Fruit fly (Drosophila melanogaster) whole organism, pupa: ENCODE measurements around the gene CG1529.

Experiments
- CG10348 ChIP-seq: fragments of 200-800 bp; sonication (Bioruptor generic); IDR thresholded peaks from 2 replicates; pipeline ENCODE4 v1.3.6; 2022; ENCODE audit warnings: missing biosample characterization, missing genetic modification characterization
- CG12605 ChIP-seq: fragments of 200-800 bp; sonication (Bioruptor generic); IDR thresholded peaks from 2 replicates; pipeline ENCODE4 v1.3.6; 2022; ENCODE audit warnings: missing biosample characterization, missing genetic modification characterization
- CG13204 ChIP-seq: fragments of 200-800 bp; sonication (Bioruptor generic); optimal IDR thresholded peaks from 2 replicates; lab custom pipeline; 2018; ENCODE audit warnings: missing biosample characterization, mild to moderate bottlenecking, missing genetic modification characterization, moderate library complexity
- CG14655 ChIP-seq: fragments of 200-800 bp; sonication (Bioruptor generic); optimal IDR thresholded peaks from 3 replicates; lab custom pipeline; 2017; ENCODE audit warnings: mild to moderate bottlenecking, missing biosample characterization, missing genetic modification reagents, missing genetic modification characterization
- CG15710 ChIP-seq: fragments of 200-800 bp; sonication (Bioruptor generic); optimal IDR thresholded peaks from 2 replicates; lab custom pipeline; 2018; ENCODE audit warnings: missing biosample characterization, mild to moderate bottlenecking, missing genetic modification characterization, moderate library complexity
- CG17806 ChIP-seq: fragments of 200-800 bp; sonication (Bioruptor generic); optimal IDR thresholded peaks from 2 replicates; lab custom pipeline; 2018; ENCODE audit warnings: missing biosample characterization, mild to moderate bottlenecking, missing genetic modification characterization, moderate library complexity
- CG32121 ChIP-seq: fragments of 200-800 bp; sonication (Bioruptor generic); IDR thresholded peaks from 2 replicates; pipeline ENCODE4 v1.3.6; 2022; ENCODE audit warnings: missing biosample characterization, missing genetic modification characterization
- CG34367 ChIP-seq: fragments of 200-800 bp; sonication (Bioruptor generic); optimal IDR thresholded peaks from 2 replicates; lab custom pipeline; 2018; ENCODE audit warnings: missing biosample characterization, mild to moderate bottlenecking, missing genetic modification characterization
- CG4496 ChIP-seq: fragments of 200-800 bp; sonication (Bioruptor generic); IDR thresholded peaks from 3 replicates; pipeline ENCODE4 v1.3.6; 2022; ENCODE audit warnings: missing biosample characterization, missing genetic modification characterization
- CG8159 ChIP-seq: fragments of 200-800 bp; sonication (Bioruptor generic); optimal IDR thresholded peaks from 3 replicates; lab custom pipeline; 2018; ENCODE audit warnings: missing biosample characterization, mild to moderate bottlenecking, missing genetic modification characterization, moderate library complexity
- CG8301 ChIP-seq: fragments of 200-800 bp; sonication (Bioruptor generic); optimal IDR thresholded peaks from 2 replicates; lab custom pipeline; 2018; ENCODE audit warnings: missing biosample characterization, mild to moderate bottlenecking, missing genetic modification characterization
- CG9948 ChIP-seq: fragments of 200-800 bp; sonication (Bioruptor generic); optimal IDR thresholded peaks from 2 replicates; lab custom pipeline; 2018; ENCODE audit warnings: missing biosample characterization, mild to moderate bottlenecking, missing genetic modification characterization, moderate library complexity
- D1 ChIP-seq: fragments of 200-800 bp; sonication (Bioruptor generic); optimal IDR thresholded peaks from 2 replicates; lab custom pipeline; 2018; ENCODE audit warnings: missing biosample characterization, mild to moderate bottlenecking, missing genetic modification characterization, moderate library complexity
- EcR ChIP-seq: fragments of 200-800 bp; sonication (Bioruptor generic); optimal IDR thresholded peaks from 3 replicates; lab custom pipeline; 2019; ENCODE audit warnings: missing biosample characterization, missing genetic modification characterization, mild to moderate bottlenecking, moderate library complexity, missing genetic modification reagents
- Ets98B ChIP-seq: fragments of 200-800 bp; sonication (Bioruptor generic); IDR thresholded peaks from 2 replicates; pipeline ENCODE4 v1.3.6; 2022; ENCODE audit warnings: missing biosample characterization, missing genetic modification characterization
- Pif1A ChIP-seq: fragments of 200-800 bp; sonication (Bioruptor generic); optimal IDR thresholded peaks from 3 replicates; lab custom pipeline; 2016; ENCODE audit warnings: missing biosample characterization, missing genetic modification characterization
- Pif1B ChIP-seq: fragments of 200-800 bp; sonication (Bioruptor generic); optimal IDR thresholded peaks from 3 replicates; lab custom pipeline; 2016; ENCODE audit warnings: missing biosample characterization, missing genetic modification characterization
- Snoo ChIP-seq: fragments of 200-800 bp; sonication (Bioruptor generic); optimal IDR thresholded peaks from 3 replicates; lab custom pipeline; 2017; ENCODE audit warnings: missing biosample characterization, mild to moderate bottlenecking, missing genetic modification characterization, inconsistent platforms
- fd96Ca ChIP-seq: fragments of 200-800 bp; sonication (Bioruptor generic); IDR thresholded peaks from 3 replicates; pipeline ENCODE4 v1.3.6; 2022; ENCODE audit warnings: missing biosample characterization, missing genetic modification characterization
- gl ChIP-seq: fragments of 200-800 bp; sonication (Bioruptor generic); optimal IDR thresholded peaks from 2 replicates; lab custom pipeline; 2018; ENCODE audit warnings: missing biosample characterization, mild to moderate bottlenecking, missing genetic modification characterization
- rn ChIP-seq: fragments of 200-800 bp; sonication (Bioruptor generic); IDR thresholded peaks from 2 replicates; pipeline ENCODE4 v1.3.6; 2022; ENCODE audit warnings: missing biosample characterization, missing genetic modification characterization

Gene CG1529

dm6 chrX:21044831-21045447 is 13.2 kb upstream of the CG1529 start, which contains the start of gene Cbs:
Cbs (plus strand) TSS chrX:21045138.
- TF ChIP-seq CG4496 (GFP tag; lab: Robert Waterston, UW) (peak; percentile 60), CG17806 (tag; lab: Kevin White, UChicago) (no peak), Snoo (tag; lab: Kevin White, UChicago) (peak; percentile 17), Pif1B (GFP tag; lab: Kevin White, UChicago) (no peak), EcR (no peak), gl (tag; lab: Kevin White, UChicago) (no peak), CG15710 (tag; lab: Kevin White, UChicago) (peak; percentile 30), CG8301 (tag; lab: Kevin White, UChicago) (no peak), rn (no peak), CG32121 (peak; percentile 40), CG34367 (tag; lab: Kevin White, UChicago) (peak; percentile 12), CG9948 (tag; lab: Kevin White, UChicago) (peak; percentile 54), CG10348 (GFP tag; lab: Robert Waterston, UW) (no peak), CG8159 (tag; lab: Kevin White, UChicago) (peak; percentile 53), CG13204 (no peak), CG12605 (GFP tag; lab: Robert Waterston, UW) (no peak), CG14655 (GFP tag; lab: Kevin White, UChicago) (peak; percentile 73), D1 (tag; lab: Kevin White, UChicago) (peak; percentile 35), Ets98B (GFP tag; lab: Robert Waterston, UW) (no peak; the same call in 1 of the 2 replicates), fd96Ca (GFP tag; lab: Robert Waterston, UW) (peak; percentile 76), Pif1A (GFP tag; lab: Kevin White, UChicago) (no peak)

dm6 chrX:21044278-21044830 is 12.6 kb upstream of the CG1529 start:
- peak; percentile 77 for TF ChIP-seq CG12605 (GFP tag; lab: Robert Waterston, UW)
- peak; percentile 21 for TF ChIP-seq EcR
- peak; percentile 82 for TF ChIP-seq Ets98B (GFP tag; lab: Robert Waterston, UW)
- 0 out of 2 replicates have a peak, but pooled peaks have one; percentile 24 for TF ChIP-seq rn
- peak; percentile 90 for TF ChIP-seq CG4496 (GFP tag; lab: Robert Waterston, UW)
- peak; percentile 43 for TF ChIP-seq CG17806 (tag; lab: Kevin White, UChicago)
- TF ChIP-seq fd96Ca (GFP tag; lab: Robert Waterston, UW): peak; percentile 45; the same call in 2 of the 3 replicates
- peak; percentile 66 for TF ChIP-seq CG32121
- no peak for TF ChIP-seq CG13204
- peak; percentile 50 for TF ChIP-seq CG8159 (tag; lab: Kevin White, UChicago)
- peak; percentile 66 for TF ChIP-seq Pif1B (GFP tag; lab: Kevin White, UChicago)
- TF ChIP-seq Snoo (tag; lab: Kevin White, UChicago): no peak
- TF ChIP-seq Pif1A (GFP tag; lab: Kevin White, UChicago): peak; percentile 70
- peak; percentile 59 for TF ChIP-seq CG8301 (tag; lab: Kevin White, UChicago)
- no peak for TF ChIP-seq D1 (tag; lab: Kevin White, UChicago)
- TF ChIP-seq gl (tag; lab: Kevin White, UChicago): peak; percentile 19
- TF ChIP-seq CG9948 (tag; lab: Kevin White, UChicago): no peak
- TF ChIP-seq CG15710 (tag; lab: Kevin White, UChicago): peak; percentile 15
- no peak for TF ChIP-seq CG14655 (GFP tag; lab: Kevin White, UChicago)
- TF ChIP-seq CG34367 (tag; lab: Kevin White, UChicago): peak; percentile 23
- TF ChIP-seq CG10348 (GFP tag; lab: Robert Waterston, UW): no peak
- TF ChIP-seq, all 21 proteins: peak for 15

- TF ChIP-seq rn (peak; percentile 85), CG15710 (tag; lab: Kevin White, UChicago) (peak; percentile 88), Pif1A (GFP tag; lab: Kevin White, UChicago) (peak; percentile 77), CG10348 (GFP tag; lab: Robert Waterston, UW) (peak; percentile 46), Pif1B (GFP tag; lab: Kevin White, UChicago) (peak; percentile 83), CG4496 (GFP tag; lab: Robert Waterston, UW) (peak; percentile 96), CG32121 (peak; percentile 90), CG8301 (tag; lab: Kevin White, UChicago) (peak; percentile 86), CG14655 (GFP tag; lab: Kevin White, UChicago) (peak; percentile 89), CG13204 (peak; percentile 58), EcR (peak; percentile 46), Ets98B (GFP tag; lab: Robert Waterston, UW) (peak; percentile 95), D1 (tag; lab: Kevin White, UChicago) (peak; percentile 35), CG17806 (tag; lab: Kevin White, UChicago) (peak; percentile 91), CG9948 (tag; lab: Kevin White, UChicago) (peak; percentile 90), Snoo (tag; lab: Kevin White, UChicago) (peak; percentile 83), CG8159 (tag; lab: Kevin White, UChicago) (peak; percentile 91), fd96Ca (GFP tag; lab: Robert Waterston, UW) (peak; percentile 83), CG12605 (GFP tag; lab: Robert Waterston, UW) (peak; percentile 93), gl (tag; lab: Kevin White, UChicago) (peak; percentile 79), CG34367 (tag; lab: Kevin White, UChicago) (peak; percentile 85)
These were observed 11.1 kb upstream of the CG1529 start for dm6 chrX:21042638-21043513.

- no peak for TF ChIP-seq Pif1A (GFP tag; lab: Kevin White, UChicago)
- no peak for TF ChIP-seq gl (tag; lab: Kevin White, UChicago)
- TF ChIP-seq Ets98B (GFP tag; lab: Robert Waterston, UW): no peak
- TF ChIP-seq CG9948 (tag; lab: Kevin White, UChicago): no peak
- TF ChIP-seq Pif1B (GFP tag; lab: Kevin White, UChicago): no peak
- no peak for TF ChIP-seq CG10348 (GFP tag; lab: Robert Waterston, UW)
- no peak for TF ChIP-seq CG8301 (tag; lab: Kevin White, UChicago)
- TF ChIP-seq CG13204: no peak
- TF ChIP-seq D1 (tag; lab: Kevin White, UChicago): no peak
- TF ChIP-seq CG34367 (tag; lab: Kevin White, UChicago): no peak
- TF ChIP-seq CG8159 (tag; lab: Kevin White, UChicago): no peak
- no peak for TF ChIP-seq EcR
- TF ChIP-seq CG32121: no peak
- no peak for TF ChIP-seq rn
- TF ChIP-seq fd96Ca (GFP tag; lab: Robert Waterston, UW): no peak
These were observed 10.1 kb upstream of the CG1529 start, which contains the start of gene Mgstl for dm6 chrX:21041825-21042224. Mgstl (plus strand) TSS chrX:21042125.
